Worm (Caenorhabditis elegans): ENCODE data around the gene F08H9.2.

DNA sequence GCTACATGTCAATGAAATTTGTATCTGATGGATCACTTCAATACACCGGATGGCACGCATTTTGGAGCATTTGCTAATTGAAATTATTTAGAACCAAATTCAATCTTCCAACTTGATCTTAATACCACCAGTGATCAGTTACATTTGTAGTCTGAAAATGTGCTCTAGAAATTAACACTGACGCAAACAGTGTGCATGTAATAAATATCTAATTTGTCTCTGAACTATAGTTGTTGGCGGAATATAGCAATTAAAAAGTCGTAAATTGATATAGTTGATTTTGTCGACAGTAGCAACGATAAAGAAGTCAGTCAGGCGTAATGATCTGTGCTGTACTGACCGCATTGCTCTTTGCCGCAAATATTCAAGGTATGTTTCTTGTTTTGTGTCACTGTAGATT, 11.8 kb downstream of the F08H9.2 start, which contains the start of gene clec-227:
- TF ChIP-seq W03F9.2 (tag; optimal IDR thresholded peaks at IDR 0.05) (no peak), him-1 (tag; optimal IDR thresholded peaks at IDR 0.05) (no peak), dao-5 (tag; optimal IDR thresholded peaks at IDR 0.05) (no peak)

All from whole organism, L4/young adult.